Fruit fly (Drosophila melanogaster): ENCODE results near the gene Gfat1.

dm6 chr3R:4083805-4084204 is 42.4 kb upstream of the Gfat1 start:
- TF ChIP-seq Pdp1 (GFP tag; optimal IDR thresholded peaks at IDR 0.05), result no peak
- no peak for TF ChIP-seq CG4360 (GFP tag; IDR thresholded peaks at IDR 0.05)
- no peak for TF ChIP-seq Drgx (GFP tag; IDR thresholded peaks at IDR 0.05)
- no peak for TF ChIP-seq Sin3A (optimal IDR thresholded peaks at IDR 0.05)
- TF ChIP-seq cwo (GFP tag; optimal IDR thresholded peaks at IDR 0.05), result no peak
- TF ChIP-seq sc (optimal IDR thresholded peaks at IDR 0.05), result no peak
- no peak for TF ChIP-seq sc (GFP tag; optimal IDR thresholded peaks at IDR 0.05)
- TF ChIP-seq CG8478 (optimal IDR thresholded peaks at IDR 0.05), result no peak
